Worm (Caenorhabditis elegans) whole organism, late embryonic: Measurements from ENCODE around the gene ddl-3.

Source experiments
- K09A11.1 ChIP-seq: sonication (generic microtip); optimal IDR thresholded peaks from 2 replicates; lab custom pipeline; 2017; ENCODE audit warnings: antibody characterized with exemption, mild to moderate bottlenecking, missing genetic modification characterization, missing compliant biosample characterization; ENCODE audit not compliant: insufficient read depth
- Y22D7AL.16 ChIP-seq: sonication (generic microtip); optimal IDR thresholded peaks from 2 replicates; lab custom pipeline; 2016; ENCODE audit warnings: missing genetic modification characterization, missing compliant biosample characterization
- ahr-1 ChIP-seq: sonication (generic microtip); optimal IDR thresholded peaks from 2 replicates; lab custom pipeline; 2016; ENCODE audit warnings: missing genetic modification characterization, missing compliant biosample characterization
- ceh-18 ChIP-seq: sonication (generic microtip); optimal IDR thresholded peaks from 2 replicates; lab custom pipeline; 2016; ENCODE audit warnings: missing genetic modification characterization, missing compliant biosample characterization
- ceh-2 ChIP-seq: sonication (generic microtip); optimal IDR thresholded peaks from 2 replicates; lab custom pipeline; 2016; ENCODE audit warnings: missing genotype, missing genetic modification characterization, missing compliant biosample characterization
- ceh-22 ChIP-seq: sonication (generic microtip); optimal IDR thresholded peaks from 2 replicates; lab custom pipeline; 2017; ENCODE audit warnings: missing biosample characterization, missing genetic modification characterization
- ceh-30 ChIP-seq: fragments of 150-350 bp; optimal IDR thresholded peaks from 2 replicates; lab custom pipeline; 2014; ENCODE audit warnings: missing biosample characterization, missing genetic modification characterization
- ceh-31 ChIP-seq: sonication (generic microtip); optimal IDR thresholded peaks from 2 replicates; lab custom pipeline; 2016; ENCODE audit warnings: missing genetic modification characterization, missing compliant biosample characterization
- ceh-34 ChIP-seq: sonication (generic microtip); optimal IDR thresholded peaks from 2 replicates; lab custom pipeline; 2016; ENCODE audit warnings: mild to moderate bottlenecking, missing genetic modification characterization, missing compliant biosample characterization
- ceh-45 ChIP-seq: fragments of 200-800 bp; sonication (Bioruptor generic); IDR thresholded peaks from 2 replicates; pipeline ENCODE4 v1.3.6; 2022; ENCODE audit warnings: missing genetic modification reagents, missing genetic modification characterization, missing compliant biosample characterization
- ceh-48 ChIP-seq: sonication (generic microtip); optimal IDR thresholded peaks from 2 replicates; lab custom pipeline; 2016; ENCODE audit warnings: missing genetic modification characterization, inconsistent platforms, missing compliant biosample characterization
- che-1 ChIP-seq: sonication (generic microtip); optimal IDR thresholded peaks from 2 replicates; lab custom pipeline; 2016; ENCODE audit warnings: mild to moderate bottlenecking, missing genetic modification characterization, missing compliant biosample characterization
- dmd-4 ChIP-seq: sonication (generic microtip); optimal IDR thresholded peaks from 2 replicates; lab custom pipeline; 2016; ENCODE audit warnings: borderline replicate concordance, missing genetic modification characterization, missing compliant biosample characterization
- dve-1 ChIP-seq: sonication (generic microtip); optimal IDR thresholded peaks from 2 replicates; lab custom pipeline; 2017; ENCODE audit warnings: antibody characterized with exemption, mild to moderate bottlenecking, missing genetic modification characterization, missing compliant biosample characterization
- elt-4 ChIP-seq: sonication (generic microtip); optimal IDR thresholded peaks from 2 replicates; lab custom pipeline; 2016; ENCODE audit warnings: missing genetic modification characterization, missing compliant biosample characterization
- ets-4 ChIP-seq: sonication (generic microtip); optimal IDR thresholded peaks from 2 replicates; lab custom pipeline; 2016; ENCODE audit warnings: missing genetic modification characterization, missing compliant biosample characterization
- eyg-1 ChIP-seq: sonication (generic microtip); optimal IDR thresholded peaks from 2 replicates; lab custom pipeline; 2016; ENCODE audit warnings: missing genotype, missing genetic modification characterization, missing compliant biosample characterization
- fax-1 ChIP-seq: sonication (generic microtip); optimal IDR thresholded peaks from 2 replicates; lab custom pipeline; 2016; ENCODE audit warnings: missing genotype, missing genetic modification characterization, missing compliant biosample characterization
- fkh-10 ChIP-seq: fragments of 150-350 bp; optimal IDR thresholded peaks from 2 replicates; lab custom pipeline; 2014; ENCODE audit warnings: missing biosample characterization, missing genetic modification reagents, missing genetic modification characterization
- hlh-13 ChIP-seq: fragments of 200-800 bp; sonication (Bioruptor generic); optimal IDR thresholded peaks from 2 replicates; lab custom pipeline; 2018; ENCODE audit warnings: mild to moderate bottlenecking, missing genetic modification characterization, missing compliant biosample characterization
- hlh-30 ChIP-seq: sonication (generic microtip); optimal IDR thresholded peaks from 2 replicates; lab custom pipeline; 2017; ENCODE audit warnings: antibody characterized with exemption, missing genetic modification characterization, missing compliant biosample characterization; ENCODE audit not compliant: insufficient read depth
- hlh-6 ChIP-seq: sonication (generic microtip); optimal IDR thresholded peaks from 2 replicates; lab custom pipeline; 2016; ENCODE audit warnings: missing genotype, missing genetic modification characterization, missing compliant biosample characterization
- hlh-8 ChIP-seq: sonication (generic microtip); optimal IDR thresholded peaks from 2 replicates; lab custom pipeline; 2016; ENCODE audit warnings: missing genotype, missing genetic modification characterization, missing compliant biosample characterization
- madf-2 ChIP-seq: sonication (generic microtip); optimal IDR thresholded peaks from 2 replicates; lab custom pipeline; 2017; ENCODE audit warnings: missing genetic modification characterization, missing compliant biosample characterization
- mec-3 ChIP-seq: sonication (generic microtip); optimal IDR thresholded peaks from 2 replicates; lab custom pipeline; 2016; ENCODE audit warnings: borderline replicate concordance, missing genetic modification characterization, missing compliant biosample characterization
- nfya-1 ChIP-seq: sonication (generic microtip); optimal IDR thresholded peaks from 2 replicates; lab custom pipeline; 2017; ENCODE audit warnings: missing genetic modification characterization, mild to moderate bottlenecking, missing compliant biosample characterization, antibody characterized with exemption, moderate library complexity
- nhr-232 ChIP-seq: sonication (generic microtip); optimal IDR thresholded peaks from 2 replicates; lab custom pipeline; 2016; ENCODE audit warnings: missing genetic modification characterization, missing compliant biosample characterization
- npax-4 ChIP-seq: sonication (generic microtip); optimal IDR thresholded peaks from 2 replicates; lab custom pipeline; 2016; ENCODE audit warnings: missing genetic modification characterization, missing compliant biosample characterization
- odd-2 ChIP-seq: sonication (generic microtip); optimal IDR thresholded peaks from 2 replicates; lab custom pipeline; 2017; ENCODE audit warnings: antibody characterized with exemption, mild to moderate bottlenecking, missing genetic modification characterization, missing compliant biosample characterization
- pros-1 ChIP-seq: fragments of 150-350 bp; optimal IDR thresholded peaks from 2 replicates; lab custom pipeline; 2014; ENCODE audit warnings: missing biosample characterization, missing genetic modification reagents, missing genetic modification characterization
- sox-2 ChIP-seq: fragments of 200-800 bp; sonication (Bioruptor generic); IDR thresholded peaks from 2 replicates; pipeline ENCODE4 v1.3.6; 2022; ENCODE audit warnings: missing genetic modification reagents, missing genetic modification characterization, missing compliant biosample characterization
- syd-9 ChIP-seq: sonication (generic microtip); optimal IDR thresholded peaks from 2 replicates; lab custom pipeline; 2016; ENCODE audit warnings: mild to moderate bottlenecking, missing genetic modification characterization, moderate library complexity, missing compliant biosample characterization
- tbx-7 ChIP-seq: sonication (generic microtip); optimal IDR thresholded peaks from 2 replicates; lab custom pipeline; 2016; ENCODE audit warnings: missing genotype, missing genetic modification characterization, missing compliant biosample characterization
- unc-42 ChIP-seq: sonication (generic microtip); optimal IDR thresholded peaks from 2 replicates; lab custom pipeline; 2016; ENCODE audit warnings: missing genotype, missing genetic modification characterization, missing compliant biosample characterization
- zip-5 ChIP-seq: sonication (generic microtip); optimal IDR thresholded peaks from 2 replicates; lab custom pipeline; 2016; ENCODE audit warnings: missing genetic modification characterization, missing compliant biosample characterization

ddl-3 gene

DNA sequence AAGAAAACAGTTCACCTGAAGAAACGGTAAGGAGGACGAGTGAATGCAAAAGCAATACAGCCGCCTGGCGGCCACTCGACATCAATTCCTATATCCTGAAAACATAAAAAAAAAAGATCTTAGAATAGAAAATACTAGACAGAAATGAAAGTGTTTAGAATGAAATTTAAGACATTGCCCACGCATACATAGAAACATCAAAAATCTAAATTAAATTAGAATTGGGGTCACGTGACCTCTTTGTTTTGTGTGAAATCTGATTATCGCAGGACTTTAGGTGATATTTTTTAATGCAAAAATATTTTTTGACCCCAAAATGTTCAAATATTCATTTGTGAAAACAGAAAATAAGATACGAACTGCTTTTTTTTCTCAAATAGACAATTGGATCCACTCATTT, 33.5 kb upstream of the ddl-3 start, which contains the start of gene acr-20:
Gene acr-20 (minus strand): TSS at position 101 of the 400 bp plus-strand sequence.
- TF ChIP-seq unc-42 (tag; lab: Kevin White, UChicago) (no peak), K09A11.1 (tag; lab: Kevin White, UChicago) (no peak), ceh-18 (tag; lab: Kevin White, UChicago) (no peak), hlh-30 (peak; percentile 15)

DNA sequence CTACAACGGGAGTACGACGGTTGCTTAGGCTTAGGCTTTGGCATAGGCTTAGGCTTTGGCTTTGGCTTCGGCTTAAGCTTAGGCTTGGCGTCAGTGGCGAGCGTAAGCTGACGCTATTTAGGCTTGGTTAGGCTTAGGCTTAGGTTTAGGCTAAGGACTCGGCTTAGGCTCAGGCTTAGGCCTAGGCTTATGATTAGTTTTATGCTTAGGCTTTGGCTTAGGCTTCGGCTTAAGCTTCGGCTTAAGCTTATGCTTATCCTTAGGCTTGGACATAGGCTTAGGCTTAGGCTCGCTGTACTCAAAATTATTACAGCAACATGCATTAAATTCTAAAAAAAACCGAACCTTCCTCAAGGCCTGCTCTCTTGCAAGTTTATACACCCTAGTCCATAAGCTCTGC, 30.3 kb upstream of the ddl-3 start:
- TF ChIP-seq dve-1 (tag; lab: Kevin White, UChicago) (peak; percentile 57), hlh-30 (no peak)
- TF ChIP-seq, all 69 proteins: peak for 1

DNA sequence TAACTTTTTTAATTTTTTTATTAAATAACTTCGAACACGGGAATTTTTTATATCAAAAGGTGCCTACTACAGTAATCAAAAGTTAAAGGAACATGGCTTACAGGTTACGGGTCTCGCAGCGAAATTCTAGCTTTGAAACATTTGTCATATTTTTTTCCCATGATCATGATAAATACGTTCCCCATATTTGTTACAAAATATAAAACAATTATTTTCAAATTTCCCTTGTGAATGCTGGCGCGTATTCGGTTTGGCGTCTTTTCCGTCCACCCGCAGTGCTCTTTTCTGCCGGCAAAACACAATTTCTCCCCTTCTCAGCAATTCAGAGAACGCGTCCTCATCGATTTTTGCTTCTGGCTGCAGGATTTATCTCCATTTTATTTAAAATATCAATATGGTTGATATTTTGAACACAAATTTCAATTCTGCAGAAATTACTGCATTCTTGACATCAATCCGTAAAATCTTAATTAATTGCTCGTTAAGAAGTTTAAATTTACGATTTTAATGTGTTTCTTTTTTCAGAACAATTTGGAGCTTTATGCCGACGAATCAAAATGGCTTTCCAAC, 21.0 kb upstream of the ddl-3 start, which contains the start of gene imb-2:
Gene imb-2 (plus strand): TSS at position 520 of the 570 bp plus-strand sequence.
- TF ChIP-seq ceh-48 (tag; lab: Kevin White, UChicago) = peak; percentile 77
- no peak for TF ChIP-seq Y22D7AL.16
- no peak for TF ChIP-seq dmd-4
- no peak for TF ChIP-seq ceh-30 (tag; lab: Kevin White, UChicago)
- TF ChIP-seq syd-9 (tag; lab: Kevin White, UChicago) = no peak
- TF ChIP-seq hlh-30 = no peak
- TF ChIP-seq tbx-7 (tag; lab: Kevin White, UChicago) = no peak
- TF ChIP-seq ceh-45 (GFP tag; lab: Robert Waterston, UW) = no peak
- no peak for TF ChIP-seq ceh-18 (tag; lab: Kevin White, UChicago)
- peak; percentile 38 for TF ChIP-seq ceh-31 (tag; lab: Kevin White, UChicago)
- TF ChIP-seq zip-5 (tag; lab: Kevin White, UChicago) = no peak
- TF ChIP-seq mec-3 (tag; lab: Kevin White, UChicago) = no peak
- no peak for TF ChIP-seq fax-1 (tag; lab: Kevin White, UChicago)
- no peak for TF ChIP-seq eyg-1 (tag; lab: Kevin White, UChicago)
- no peak for TF ChIP-seq madf-2 (tag; lab: Kevin White, UChicago)
- TF ChIP-seq dve-1 (tag; lab: Kevin White, UChicago) = no peak
- TF ChIP-seq fkh-10 (GFP tag; lab: Kevin White, UChicago) = no peak
- no peak for TF ChIP-seq ceh-34
- TF ChIP-seq ceh-2 (tag; lab: Kevin White, UChicago) = no peak
- TF ChIP-seq sox-2 = no peak
- TF ChIP-seq nfya-1 (tag; lab: Kevin White, UChicago) = peak; percentile 33
- TF ChIP-seq elt-4 (tag; lab: Kevin White, UChicago) = no peak
- no peak for TF ChIP-seq ahr-1 (tag; lab: Kevin White, UChicago)
- no peak for TF ChIP-seq hlh-13
- no peak for TF ChIP-seq hlh-6 (tag; lab: Kevin White, UChicago)
- TF ChIP-seq nhr-232 = no peak
- TF ChIP-seq ets-4 (tag; lab: Kevin White, UChicago) = no peak
- peak; percentile 87 for TF ChIP-seq unc-42 (tag; lab: Kevin White, UChicago)
- no peak for TF ChIP-seq pros-1 (tag; lab: Kevin White, UChicago)

DNA sequence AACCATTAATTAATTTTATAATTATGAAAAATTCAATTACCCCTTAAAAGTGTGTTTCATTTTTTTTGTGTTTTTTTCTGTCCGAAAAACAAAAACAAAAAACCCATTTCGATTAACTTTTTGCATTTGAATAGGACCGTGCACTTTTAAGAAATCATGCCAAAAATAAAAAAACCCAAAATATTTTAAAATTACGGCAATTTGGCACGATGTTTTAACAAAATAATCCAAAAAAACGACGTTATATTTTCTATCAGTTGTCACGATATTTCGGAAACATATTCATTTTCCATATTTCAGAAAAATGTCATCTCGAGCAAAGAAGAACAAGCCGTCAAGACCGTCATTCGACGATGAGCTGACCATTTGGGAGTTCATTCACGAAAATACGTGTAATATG, 17.5 kb upstream of the ddl-3 start, which contains the start of gene tebp-1:
Gene tebp-1 (plus strand): TSS at position 301 of the 400 bp plus-strand sequence.
- TF ChIP-seq ceh-22 (tag; lab: Kevin White, UChicago) (no peak), hlh-13 (no peak), hlh-8 (no peak), ceh-30 (tag; lab: Kevin White, UChicago) (no peak), npax-4 (no peak), che-1 (tag; lab: Kevin White, UChicago) (no peak), eyg-1 (tag; lab: Kevin White, UChicago) (no peak), odd-2 (no peak)
